Worm (Caenorhabditis elegans): ENCODE measurements around the gene T23E1.3.
"Not testable (repeated sequence)": the region's sequence is repeated elsewhere in the genome, so short reads cannot be mapped to it uniquely, and the experiment has no call there.

Gene T23E1.3

ce11 chrIV:3165365-3165764 is 19.7 kb downstream of the T23E1.3 start:
- no peak for TF ChIP-seq hlh-6 (tag; optimal IDR thresholded peaks at IDR 0.05)
- TF ChIP-seq gmeb-2 (tag; optimal IDR thresholded peaks at IDR 0.05) = no peak
- TF ChIP-seq dmd-4 (tag; optimal IDR thresholded peaks at IDR 0.05; ENCODE audit: borderline replicate concordance) = no peak
- no peak for TF ChIP-seq elt-2 (tag; optimal IDR thresholded peaks at IDR 0.05)
- no peak for TF ChIP-seq ttx-3 (tag; optimal IDR thresholded peaks at IDR 0.05)
- no peak for TF ChIP-seq pax-1 (tag; optimal IDR thresholded peaks at IDR 0.05)
- TF ChIP-seq T23F11.4 (GFP tag; optimal IDR thresholded peaks at IDR 0.05) = no peak
- no peak for TF ChIP-seq ama-1 (optimal IDR thresholded peaks at IDR 0.05)
- TF ChIP-seq fkh-6 (tag; optimal IDR thresholded peaks at IDR 0.05) = no peak

ce11 chrIV:3166896-3167295 is 21.2 kb downstream of the T23E1.3 start:
- TF ChIP-seq madf-2 (tag; optimal IDR thresholded peaks at IDR 0.05) (no peak), unc-55 (GFP tag; optimal IDR thresholded peaks at IDR 0.05) (no peak), unc-42 (tag; optimal IDR thresholded peaks at IDR 0.05) (no peak), pax-1 (tag; optimal IDR thresholded peaks at IDR 0.05) (no peak), pros-1 (tag; optimal IDR thresholded peaks at IDR 0.05) (no peak)

ce11 chrIV:3168656-3169216 is 23.0 kb downstream of the T23E1.3 start:
- peak; percentile 73 for TF ChIP-seq unc-55 (GFP tag; optimal IDR thresholded peaks at IDR 0.05)
- peak; percentile 35 for TF ChIP-seq nfya-1 (tag; optimal IDR thresholded peaks at IDR 0.05)
- no peak for TF ChIP-seq ets-4 (tag; optimal IDR thresholded peaks at IDR 0.05)
- TF ChIP-seq ceh-18 (tag; optimal IDR thresholded peaks at IDR 0.05) = peak; percentile 59
- TF ChIP-seq dmd-4 (tag; optimal IDR thresholded peaks at IDR 0.05; ENCODE audit: borderline replicate concordance) = no peak
- TF ChIP-seq ceh-31 (tag; optimal IDR thresholded peaks at IDR 0.05) = peak; percentile 10
- TF ChIP-seq madf-2 (tag; optimal IDR thresholded peaks at IDR 0.05) = no peak
- no peak for TF ChIP-seq T23F11.4 (GFP tag; optimal IDR thresholded peaks at IDR 0.05)
- TF ChIP-seq hlh-8 (tag; optimal IDR thresholded peaks at IDR 0.05) = peak; percentile 74
- TF ChIP-seq Y22D7AL.16 (tag; optimal IDR thresholded peaks at IDR 0.05) = no peak
- no peak for TF ChIP-seq ceh-30 (tag; optimal IDR thresholded peaks at IDR 0.05)
- peak; percentile 90 for TF ChIP-seq ceh-34 (tag; optimal IDR thresholded peaks at IDR 0.05)
- TF ChIP-seq tbx-2 (tag; optimal IDR thresholded peaks at IDR 0.05) = peak; percentile 3
- TF ChIP-seq ceh-2 (tag; optimal IDR thresholded peaks at IDR 0.05) = no peak

- not testable (repeated sequence) for TF ChIP-seq lim-6 (tag; optimal IDR thresholded peaks at IDR 0.05); T23F11.4 (GFP tag; optimal IDR thresholded peaks at IDR 0.05); sox-2 (GFP tag; IDR thresholded peaks at IDR 0.05)
These were observed 26.8 kb downstream of the T23E1.3 start, which contains the start of gene Y67D8B.1 for ce11 chrIV:3172510-3172909. Gene Y67D8B.1 (minus strand): TSS chrIV:3172610.

ce11 chrIV:3176067-3176758 is 30.5 kb downstream of the T23E1.3 start, which contains the start of gene nlp-81:
Gene nlp-81 (minus strand): TSS chrIV:3176117.
- 0 out of 2 replicates have a peak, but pooled peaks have one; percentile 9 for TF ChIP-seq unc-3 (GFP tag; conservative IDR thresholded peaks at IDR 0.05)
- no peak for TF ChIP-seq unc-3 (tag; optimal IDR thresholded peaks at IDR 0.05)
- TF ChIP-seq C38D4.7 (GFP tag; optimal IDR thresholded peaks at IDR 0.05) = no peak
- TF ChIP-seq lim-6 (tag; optimal IDR thresholded peaks at IDR 0.05) = no peak

ce11 chrIV:3182920-3183319 is 37.2 kb downstream of the T23E1.3 start:
- no peak for TF ChIP-seq K02D7.2 (tag; optimal IDR thresholded peaks at IDR 0.05)
- no peak for TF ChIP-seq lim-6 (tag; optimal IDR thresholded peaks at IDR 0.05)

ce11 chrIV:3191466-3191865 is 45.8 kb downstream of the T23E1.3 start, which contains the start of gene Y67D8B.2:
Gene Y67D8B.2 (minus strand): TSS chrIV:3191566.
- no peak for TF ChIP-seq fkh-10 (GFP tag; optimal IDR thresholded peaks at IDR 0.05)
- TF ChIP-seq C08G9.2 (tag; optimal IDR thresholded peaks at IDR 0.05) = no peak
- TF ChIP-seq ceh-19 (GFP tag; optimal IDR thresholded peaks at IDR 0.05) = no peak
- TF ChIP-seq ztf-16 (tag; optimal IDR thresholded peaks at IDR 0.05) = no peak

Measured in whole organism, late embryonic.